Worm (Caenorhabditis elegans): Measurements from ENCODE around the gene F49C12.3.

DNA sequence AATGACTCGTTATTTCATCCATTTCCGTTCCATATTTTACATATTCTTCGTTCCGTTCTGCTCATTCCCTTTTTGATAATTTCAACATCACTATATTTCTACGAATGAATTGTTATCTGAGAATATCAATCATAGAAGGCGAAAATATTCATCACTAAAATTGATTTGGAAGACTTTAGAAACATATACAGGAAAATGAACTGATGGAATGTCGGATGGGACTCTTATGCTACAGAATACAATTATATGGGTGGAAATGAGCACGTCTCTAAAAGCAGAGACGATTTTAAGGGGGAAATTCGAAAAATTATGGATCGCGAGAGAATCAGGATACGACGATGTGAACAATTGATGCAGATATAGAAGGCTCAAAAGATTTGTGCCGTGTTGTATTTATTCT lies 19.8 kb downstream of the F49C12.3 start:
- TF ChIP-seq tbx-8 (GFP tag; optimal IDR thresholded peaks at IDR 0.05) = no peak
- no peak for TF ChIP-seq ztf-11 (tag; optimal IDR thresholded peaks at IDR 0.05)
- no peak for TF ChIP-seq mep-1 (tag; optimal IDR thresholded peaks at IDR 0.05)
- no peak for TF ChIP-seq unc-62 (GFP tag; optimal IDR thresholded peaks at IDR 0.05)
- no peak for TF ChIP-seq lin-13 (tag; optimal IDR thresholded peaks at IDR 0.05)
- no peak for TF ChIP-seq mab-5 (tag; optimal IDR thresholded peaks at IDR 0.05)
- TF ChIP-seq nhr-237 (tag; optimal IDR thresholded peaks at IDR 0.05) = no peak
- no peak for TF ChIP-seq lsy-2 (tag; optimal IDR thresholded peaks at IDR 0.05)
- no peak for TF ChIP-seq nhr-12 (tag; optimal IDR thresholded peaks at IDR 0.05)
- no peak for TF ChIP-seq pha-4 (tag; optimal IDR thresholded peaks at IDR 0.05)
